Fruit fly (Drosophila melanogaster): Measurements from ENCODE around the gene Rpn7.

Rpn7 gene

dm6 chr3R:22461673-22462585, at the start of gene Rpn7, which contains the start of gene AP-2mu:
Gene Rpn7, minus strand, starts transcription at chr3R:22462054.
Gene AP-2mu, plus strand, starts transcription at chr3R:22462455.
- TF ChIP-seq Vsx2 (GFP tag; optimal IDR thresholded peaks at IDR 0.05; ENCODE audit: partially characterized antibody) = no peak
- TF ChIP-seq Jra (GFP tag; optimal IDR thresholded peaks at IDR 0.05) = peak; percentile 51
- TF ChIP-seq foxo (GFP tag; optimal IDR thresholded peaks at IDR 0.05) = peak in 1 of 2 experiments; percentile 34
- no peak for TF ChIP-seq CG9705 (GFP tag; optimal IDR thresholded peaks at IDR 0.05)
- TF ChIP-seq HLH106 (tag; optimal IDR thresholded peaks at IDR 0.05) = no peak
- TF ChIP-seq dsf (GFP tag; optimal IDR thresholded peaks at IDR 0.05; ENCODE audit: borderline replicate concordance) = no peak
- no peak for TF ChIP-seq Hr83 (GFP tag; optimal IDR thresholded peaks at IDR 0.05; ENCODE audit: poor library complexity, severe bottlenecking)
- no peak for TF ChIP-seq rgr (GFP tag; optimal IDR thresholded peaks at IDR 0.05)
- no peak for TF ChIP-seq CG32264 (GFP tag; optimal IDR thresholded peaks at IDR 0.05)
- TF ChIP-seq fru (GFP tag; optimal IDR thresholded peaks at IDR 0.05) = no peak
- TF ChIP-seq Rel (GFP tag; optimal IDR thresholded peaks at IDR 0.05) = no peak
- no peak for TF ChIP-seq Rel (tag; optimal IDR thresholded peaks at IDR 0.05)
- TF ChIP-seq jim (GFP tag; optimal IDR thresholded peaks at IDR 0.05) = no peak
- TF ChIP-seq h (GFP tag; optimal IDR thresholded peaks at IDR 0.05) = peak; percentile 28
- TF ChIP-seq CrebA (GFP tag; optimal IDR thresholded peaks at IDR 0.05; ENCODE audit: borderline replicate concordance) = no peak
- no peak for TF ChIP-seq GATAd (GFP tag; optimal IDR thresholded peaks at IDR 0.05)
- no peak for TF ChIP-seq Dfd (GFP tag; optimal IDR thresholded peaks at IDR 0.05)
- TF ChIP-seq Dif (GFP tag; optimal IDR thresholded peaks at IDR 0.05; ENCODE audit: partially characterized antibody) = no peak
- no peak for TF ChIP-seq tai (GFP tag; optimal IDR thresholded peaks at IDR 0.05)
- TF ChIP-seq Abd-B (GFP tag; optimal IDR thresholded peaks at IDR 0.05) = no peak
- no peak for TF ChIP-seq Hnf4 (GFP tag; optimal IDR thresholded peaks at IDR 0.05)

dm6 chr3R:22503630-22504029, 41.8 kb upstream of the Rpn7 start:
- no peak for TF ChIP-seq sage (GFP tag; optimal IDR thresholded peaks at IDR 0.05)
- TF ChIP-seq Vsx2 (GFP tag; optimal IDR thresholded peaks at IDR 0.05; ENCODE audit: partially characterized antibody) = no peak
- TF ChIP-seq fru (GFP tag; optimal IDR thresholded peaks at IDR 0.05) = no peak
- no peak for TF ChIP-seq sv (GFP tag; optimal IDR thresholded peaks at IDR 0.05)
- TF ChIP-seq GATAd (GFP tag; optimal IDR thresholded peaks at IDR 0.05) = no peak

dm6 chr3R:22497025-22497424, 35.2 kb upstream of the Rpn7 start, which contains the start of gene Octbeta1R:
Gene Octbeta1R, plus strand, starts transcription at chr3R:22497215.
- TF ChIP-seq CG32264 (GFP tag; optimal IDR thresholded peaks at IDR 0.05) = no peak
- no peak for TF ChIP-seq br (GFP tag; optimal IDR thresholded peaks at IDR 0.05)
- no peak for TF ChIP-seq Dif (GFP tag; optimal IDR thresholded peaks at IDR 0.05; ENCODE audit: partially characterized antibody)
- TF ChIP-seq Mio (GFP tag; optimal IDR thresholded peaks at IDR 0.05) = no peak
- no peak for TF ChIP-seq woc (GFP tag; optimal IDR thresholded peaks at IDR 0.05)
- TF ChIP-seq Hr78 (GFP tag; optimal IDR thresholded peaks at IDR 0.05) = no peak
- TF ChIP-seq Hnf4 (GFP tag; optimal IDR thresholded peaks at IDR 0.05) = no peak
- no peak for TF ChIP-seq sage (GFP tag; optimal IDR thresholded peaks at IDR 0.05)

- TF ChIP-seq Sp1 (GFP tag; optimal IDR thresholded peaks at IDR 0.05) = no peak
- no peak for TF ChIP-seq sage (GFP tag; optimal IDR thresholded peaks at IDR 0.05)
- peak; percentile 82 for TF ChIP-seq fru (GFP tag; optimal IDR thresholded peaks at IDR 0.05)
- no peak for TF ChIP-seq GATAd (GFP tag; optimal IDR thresholded peaks at IDR 0.05)
- TF ChIP-seq h (GFP tag; optimal IDR thresholded peaks at IDR 0.05) = peak; percentile 2
These were observed 32.9 kb upstream of the Rpn7 start for dm6 chr3R:22494523-22495309.

DNA sequence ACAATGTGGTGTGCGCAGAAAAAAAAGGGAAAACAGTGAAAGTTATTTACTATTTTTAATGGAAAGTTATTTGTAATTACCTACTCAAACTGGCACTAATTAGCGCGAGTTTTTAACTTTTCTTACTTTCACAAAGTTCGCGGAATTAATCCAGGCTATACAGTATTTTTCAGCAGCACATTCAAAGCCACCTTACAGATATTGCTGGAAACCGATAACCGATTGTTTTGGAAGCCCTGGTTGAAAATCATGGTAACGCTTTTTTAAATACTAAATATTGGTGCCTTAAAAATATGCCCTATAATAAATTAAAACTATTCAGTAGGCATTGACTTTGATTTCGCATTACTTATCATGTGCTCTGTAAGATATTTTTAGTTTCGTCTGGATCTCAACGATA, 30.9 kb upstream of the Rpn7 start, which contains the start of gene tHMG2:
TSS of gene tHMG2 (plus strand) at position 187 of the 400 bp plus-strand sequence.
- TF ChIP-seq Hr83 (GFP tag; optimal IDR thresholded peaks at IDR 0.05; ENCODE audit: poor library complexity, severe bottlenecking) (no peak), rgr (GFP tag; optimal IDR thresholded peaks at IDR 0.05) (no peak), HLH106 (tag; optimal IDR thresholded peaks at IDR 0.05) (no peak), GATAd (GFP tag; optimal IDR thresholded peaks at IDR 0.05) (no peak), fru (GFP tag; optimal IDR thresholded peaks at IDR 0.05) (no peak), Dif (GFP tag; optimal IDR thresholded peaks at IDR 0.05; ENCODE audit: partially characterized antibody) (no peak), pan (optimal IDR thresholded peaks at IDR 0.05) (no peak), foxo (GFP tag; optimal IDR thresholded peaks at IDR 0.05) (no peak), Hr78 (GFP tag; optimal IDR thresholded peaks at IDR 0.05) (no peak), Sp1 (GFP tag; optimal IDR thresholded peaks at IDR 0.05) (no peak), Mio (GFP tag; optimal IDR thresholded peaks at IDR 0.05) (no peak), Dfd (GFP tag; optimal IDR thresholded peaks at IDR 0.05) (no peak)

Data from whole organism, wandering third instar larva.